Fruit fly (Drosophila melanogaster) whole organism, embryonic: ENCODE measurements around the gene CG14507.

Experiments used
- Adf1 ChIP-seq: fragments of 200-800 bp; sonication (Bioruptor generic); IDR thresholded peaks from 2 replicates; pipeline ENCODE4 v1.3.6; 2022; ENCODE audit warnings: missing biosample characterization, missing genetic modification characterization
- BtbVII ChIP-seq: fragments of 200-800 bp; sonication (Bioruptor generic); optimal IDR thresholded peaks from 3 replicates; lab custom pipeline; 2017; ENCODE audit warnings: missing biosample characterization, mild to moderate bottlenecking, missing genetic modification characterization
- CG10959 ChIP-seq: fragments of 200-800 bp; sonication (Bioruptor generic); IDR thresholded peaks from 2 replicates; pipeline ENCODE4 v1.3.6; 2022; ENCODE audit warnings: missing biosample characterization, missing genetic modification characterization
- CG12659 ChIP-seq: fragments of 200-800 bp; sonication (Bioruptor generic); optimal IDR thresholded peaks from 3 replicates; lab custom pipeline; 2017; ENCODE audit warnings: mild to moderate bottlenecking, missing biosample characterization, missing genetic modification reagents, missing genetic modification characterization
- CG15696 ChIP-seq: fragments of 200-800 bp; sonication (Bioruptor generic); optimal IDR thresholded peaks from 2 replicates; lab custom pipeline; 2019; ENCODE audit warnings: missing biosample characterization, mild to moderate bottlenecking, missing genetic modification characterization, moderate library complexity
- CG16813 ChIP-seq: fragments of 200-800 bp; sonication (Bioruptor generic); IDR thresholded peaks from 3 replicates; pipeline ENCODE4 v1.3.6; 2022; ENCODE audit warnings: missing biosample characterization, missing genetic modification characterization; ENCODE audit not compliant: partially characterized antibody
- CG32532 ChIP-seq: fragments of 200-800 bp; sonication (Bioruptor generic); IDR thresholded peaks from 2 replicates; pipeline ENCODE4 v1.3.6; 2022; ENCODE audit warnings: missing biosample characterization, missing genetic modification characterization
- CG33213 ChIP-seq: fragments of 200-800 bp; sonication (Bioruptor generic); optimal IDR thresholded peaks from 3 replicates; lab custom pipeline; 2016; ENCODE audit warnings: missing biosample characterization, missing genetic modification characterization
- CG34224 ChIP-seq: fragments of 200-800 bp; sonication (Bioruptor generic); IDR thresholded peaks from 3 replicates; pipeline ENCODE4 v1.3.6; 2022; ENCODE audit warnings: missing biosample characterization, missing genetic modification characterization; ENCODE audit not compliant: partially characterized antibody
- CG34376 ChIP-seq: fragments of 200-800 bp; sonication (Bioruptor generic); optimal IDR thresholded peaks from 2 replicates; lab custom pipeline; 2018; ENCODE audit warnings: missing biosample characterization, mild to moderate bottlenecking, missing genetic modification characterization
- CG3726 ChIP-seq: fragments of 200-800 bp; sonication (Bioruptor generic); IDR thresholded peaks from 3 replicates; pipeline ENCODE4, ENCODE4 v1.3.6; 2022; ENCODE audit warnings: missing biosample characterization, missing genetic modification characterization
- CG4730 ChIP-seq: fragments of 200-800 bp; sonication (Bioruptor generic); IDR thresholded peaks from 2 replicates; pipeline ENCODE4 v1.3.6; 2022; ENCODE audit warnings: missing biosample characterization, missing genetic modification characterization
- CG5180 ChIP-seq: fragments of 200-800 bp; sonication (Bioruptor generic); optimal IDR thresholded peaks from 3 replicates; lab custom pipeline; 2017; ENCODE audit warnings: missing biosample characterization, missing genetic modification characterization, mild to moderate bottlenecking, moderate library complexity, missing genetic modification reagents
- CG5245 ChIP-seq: fragments of 200-800 bp; sonication (Bioruptor generic); optimal IDR thresholded peaks from 3 replicates; lab custom pipeline; 2016; ENCODE audit warnings: missing biosample characterization, missing genetic modification characterization
- CG5953 ChIP-seq: fragments of 200-800 bp; sonication (Bioruptor generic); IDR thresholded peaks from 2 replicates; pipeline ENCODE4 v1.3.6; 2022; ENCODE audit warnings: missing biosample characterization, missing genetic modification characterization
- CG6689 ChIP-seq: fragments of 200-800 bp; sonication (Bioruptor generic); IDR thresholded peaks from 2 replicates; pipeline ENCODE4 v1.3.6; 2022; ENCODE audit warnings: missing biosample characterization, missing genetic modification characterization
- CG8359 ChIP-seq: fragments of 200-800 bp; sonication (Bioruptor generic); optimal IDR thresholded peaks from 2 replicates; lab custom pipeline; 2017; ENCODE audit warnings: missing biosample characterization, mild to moderate bottlenecking, missing genetic modification characterization, borderline replicate concordance
- CG9876 ChIP-seq: fragments of 200-800 bp; sonication (Bioruptor generic); optimal IDR thresholded peaks from 2 replicates; lab custom pipeline; 2016; ENCODE audit warnings: missing biosample characterization, missing genetic modification characterization
- Ets65A ChIP-seq: fragments of 200-800 bp; sonication (Bioruptor generic); peaks from one replicate; lab custom pipeline; 2016; ENCODE audit warnings: missing biosample characterization, missing genetic modification characterization
- HmgZ ChIP-seq: fragments of 200-800 bp; sonication (Bioruptor generic); optimal IDR thresholded peaks from 2 replicates; lab custom pipeline; 2018; ENCODE audit warnings: missing biosample characterization, mild to moderate bottlenecking, missing genetic modification characterization
- Hmr ChIP-seq: fragments of 200-800 bp; sonication (Bioruptor generic); optimal IDR thresholded peaks from 3 replicates; lab custom pipeline; 2017; ENCODE audit warnings: mild to moderate bottlenecking, missing biosample characterization, missing genetic modification reagents, missing genetic modification characterization
- Hr39 ChIP-seq: fragments of >200 bp; optimal IDR thresholded peaks from 2 replicates; lab custom pipeline; 2017
- MBD-R2 ChIP-seq: fragments of 200-800 bp; sonication (Bioruptor generic); IDR thresholded peaks from 2 replicates; pipeline ENCODE4 v1.3.6; 2022; ENCODE audit warnings: missing biosample characterization, missing genetic modification characterization
- Med ChIP-seq: fragments of 200-800 bp; sonication (Bioruptor generic); peaks from one replicate; lab custom pipeline; 2016; ENCODE audit warnings: missing biosample characterization, missing genetic modification characterization, mild to moderate bottlenecking, inconsistent platforms, moderate library complexity
- Mrtf ChIP-seq: fragments of 200-800 bp; sonication (Bioruptor generic); IDR thresholded peaks from 3 replicates; pipeline ENCODE4 v1.3.6; 2022; ENCODE audit warnings: missing biosample characterization, missing genetic modification characterization
- Ravus ChIP-seq: fragments of 200-800 bp; sonication (Bioruptor generic); IDR thresholded peaks from 2 replicates; pipeline ENCODE4 v1.3.6; 2022; ENCODE audit warnings: missing biosample characterization, missing genetic modification characterization
- Scr ChIP-seq: fragments of 200-800 bp; sonication (Bioruptor generic); IDR thresholded peaks from 2 replicates; pipeline ENCODE4 v1.3.6; 2022; ENCODE audit warnings: missing biosample characterization, missing genetic modification characterization; ENCODE audit not compliant: partially characterized antibody
- chm ChIP-seq: fragments of 200-800 bp; sonication (Bioruptor generic); IDR thresholded peaks from 2 replicates; pipeline ENCODE4 v1.3.6; 2022; ENCODE audit warnings: missing biosample characterization, missing genetic modification characterization
- corto ChIP-seq: fragments of 200-800 bp; sonication (Bioruptor generic); optimal IDR thresholded peaks from 2 replicates; lab custom pipeline; 2016; ENCODE audit warnings: missing biosample characterization, mild to moderate bottlenecking, missing genetic modification characterization, moderate library complexity
- crp ChIP-seq, 2 experiments: fragments of 200-800 bp; sonication (Bioruptor generic); optimal IDR thresholded peaks; 2 replicates in 1 of 2; 3 replicates in 1 of 2; lab custom pipeline; 2017; ENCODE audit warnings: missing biosample characterization in 2 of 2, missing genetic modification characterization in 2 of 2, mild to moderate bottlenecking in 1 of 2, moderate library complexity in 1 of 2
- dm ChIP-seq: fragments of 200-800 bp; sonication (Bioruptor generic); optimal IDR thresholded peaks from 3 replicates; lab custom pipeline; 2016; ENCODE audit warnings: missing biosample characterization, missing genetic modification characterization
- exex ChIP-seq: fragments of 200-800 bp; sonication (Bioruptor generic); optimal IDR thresholded peaks from 4 replicates; lab custom pipeline; 2018; ENCODE audit warnings: missing biosample characterization, mild to moderate bottlenecking, missing genetic modification characterization, moderate library complexity
- insv ChIP-seq, 2 experiments: fragments of 200-800 bp; sonication (Bioruptor generic); optimal IDR thresholded peaks; 3 replicates each; lab custom pipeline; 2016 to 2018; ENCODE audit warnings: missing biosample characterization in 2 of 2, missing genetic modification characterization in 2 of 2
- kni ChIP-seq: fragments of 200-800 bp; sonication (Bioruptor generic); optimal IDR thresholded peaks from 3 replicates; lab custom pipeline; 2017; ENCODE audit warnings: mild to moderate bottlenecking, missing biosample characterization, missing genetic modification reagents, missing genetic modification characterization
- knrl ChIP-seq: fragments of 200-800 bp; sonication (Bioruptor generic); IDR thresholded peaks from 3 replicates; pipeline ENCODE4 v1.3.6; 2022; ENCODE audit warnings: missing biosample characterization, missing genetic modification characterization; ENCODE audit not compliant: partially characterized antibody
- lmd ChIP-seq: fragments of 200-800 bp; sonication (Bioruptor generic); IDR thresholded peaks from 2 replicates; pipeline ENCODE4 v1.3.6; 2022; ENCODE audit warnings: missing biosample characterization, missing genetic modification characterization
- lola ChIP-seq, 3 experiments: fragments of >200 bp in 2 of 3; fragments of 200-800 bp in 1 of 3; sonication (Bioruptor generic) in 1 of 3; optimal IDR thresholded peaks; 2 replicates each; lab custom pipeline; 2017 to 2019; ENCODE audit warnings: missing biosample characterization in 3 of 3, missing genetic modification characterization in 3 of 3, mild to moderate bottlenecking in 1 of 3, moderate library complexity in 1 of 3
- odd ChIP-seq: fragments of 200-800 bp; sonication (Bioruptor generic); optimal IDR thresholded peaks from 2 replicates; lab custom pipeline; 2017; ENCODE audit warnings: missing biosample characterization, mild to moderate bottlenecking, missing genetic modification characterization
- peb ChIP-seq: fragments of 200-800 bp; sonication (Bioruptor generic); IDR thresholded peaks from 2 replicates; pipeline ENCODE4 v1.3.6; 2022; ENCODE audit warnings: missing biosample characterization, missing genetic modification characterization
- phol ChIP-seq: fragments of 200-800 bp; sonication (Bioruptor generic); optimal IDR thresholded peaks from 3 replicates; lab custom pipeline; 2018; ENCODE audit warnings: missing biosample characterization, mild to moderate bottlenecking, missing genetic modification characterization, moderate library complexity
- slou ChIP-seq: fragments of 200-800 bp; sonication (Bioruptor generic); optimal IDR thresholded peaks from 3 replicates; lab custom pipeline; 2016; ENCODE audit warnings: missing biosample characterization, missing genetic modification characterization
- trh ChIP-seq: fragments of 200-800 bp; sonication (Bioruptor generic); optimal IDR thresholded peaks from 2 replicates; lab custom pipeline; 2016; ENCODE audit warnings: missing biosample characterization, missing genetic modification characterization
- z ChIP-seq: fragments of 200-800 bp; sonication (Bioruptor generic); IDR thresholded peaks from 3 replicates; pipeline ENCODE4 v1.3.6; 2022; ENCODE audit warnings: missing biosample characterization, missing genetic modification characterization

Gene CG14507

DNA sequence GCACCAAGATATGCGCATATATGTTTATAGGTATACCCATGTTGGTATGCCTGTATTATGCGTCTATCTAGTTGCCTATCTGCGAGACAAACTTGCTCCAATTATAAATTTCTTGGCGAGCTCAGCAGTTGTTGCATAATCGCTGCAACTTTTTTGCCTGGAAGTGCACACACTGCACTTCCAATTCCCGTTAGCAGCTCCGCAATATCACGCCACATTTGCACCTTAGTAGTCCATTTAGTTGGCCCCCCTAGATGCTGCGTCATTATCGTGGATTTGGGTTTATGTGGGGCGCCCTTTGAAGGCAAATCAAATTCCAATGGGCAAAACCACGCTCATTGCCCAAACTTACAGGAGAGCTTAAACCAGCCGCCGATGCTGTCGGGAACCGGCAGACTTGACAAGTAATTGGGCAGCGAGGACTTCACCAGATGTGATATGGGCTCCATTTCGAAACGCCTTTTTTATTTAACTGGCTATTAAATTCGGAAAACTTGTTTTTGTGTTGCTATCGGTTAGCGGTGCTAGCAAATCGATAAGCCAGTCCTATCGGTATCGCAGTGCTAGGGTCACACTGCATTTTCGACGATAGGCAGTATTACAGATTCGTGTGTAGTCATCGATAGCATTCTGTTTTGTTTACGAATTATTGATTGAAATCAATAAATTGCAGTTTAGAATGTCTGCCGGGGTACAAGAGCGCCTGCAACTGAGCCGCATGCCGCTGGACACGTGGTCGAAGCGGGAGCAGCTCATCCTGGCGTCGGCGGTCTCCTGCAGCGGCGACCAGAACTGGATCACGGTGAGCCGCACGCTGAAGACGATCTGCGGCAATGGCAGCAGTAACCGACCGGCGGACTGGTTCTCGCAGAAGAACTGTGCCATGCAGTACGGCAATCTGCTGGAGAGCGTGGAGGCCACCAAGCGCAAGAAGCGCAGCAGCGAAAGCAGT is 4.4 kb downstream of the CG14507 start, which contains the start of the genes Cisd2 and Brd8 (continued):
- TF ChIP-seq Scr (GFP tag; lab: Robert Waterston, UW) (peak; percentile 91), CG33213 (GFP tag; lab: Kevin White, UChicago) (peak; percentile 30), HmgZ (peak; percentile 31)
- TF ChIP-seq, all 482 proteins: peak for 100

dm6 chr3R:29221168-29221567 is 6.4 kb downstream of the CG14507 start:
- no peak for TF ChIP-seq lola (GFP tag; optimal IDR thresholded peaks at IDR 0.05; lab: Kevin White, UChicago)
- TF ChIP-seq CG12659 (GFP tag; lab: Kevin White, UChicago), result no peak
- TF ChIP-seq CG16813 (GFP tag; lab: Robert Waterston, UW), result 0 out of 3 replicates have a peak, but pooled peaks have one; percentile 37
- TF ChIP-seq knrl (GFP tag; lab: Robert Waterston, UW), result 0 out of 3 replicates have a peak, but pooled peaks have one; percentile 4
- TF ChIP-seq phol (tag; lab: Kevin White, UChicago), result no peak
- TF ChIP-seq, all 482 proteins: peak for 2

DNA sequence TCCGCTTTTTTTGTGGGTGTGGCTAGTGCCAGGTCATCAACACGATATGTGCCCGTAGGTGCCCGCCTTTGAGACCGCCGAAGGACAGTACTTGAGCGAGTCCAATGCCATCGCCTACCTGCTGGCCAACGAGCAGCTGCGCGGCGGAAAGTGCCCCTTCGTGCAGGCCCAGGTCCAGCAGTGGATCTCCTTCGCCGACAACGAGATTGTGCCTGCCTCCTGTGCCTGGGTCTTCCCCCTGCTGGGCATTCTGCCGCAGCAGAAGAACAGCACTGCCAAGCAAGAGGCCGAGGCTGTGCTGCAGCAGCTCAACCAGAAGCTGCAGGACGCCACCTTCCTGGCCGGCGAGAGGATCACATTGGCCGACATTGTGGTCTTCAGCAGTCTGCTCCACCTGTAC is 6.9 kb downstream of the CG14507 start:
- TF ChIP-seq CG9876 (GFP tag; lab: Kevin White, UChicago) (no peak), trh (GFP tag; lab: Kevin White, UChicago) (no peak), CG34224 (no peak), CG5245 (GFP tag; lab: Kevin White, UChicago) (no peak), dm (GFP tag; lab: Kevin White, UChicago) (no peak), exex (no peak), z (GFP tag; lab: Robert Waterston, UW) (no peak), BtbVII (GFP tag; lab: Kevin White, UChicago) (no peak), Ets65A (GFP tag; lab: Kevin White, UChicago) (peak; percentile 91), CG5180 (GFP tag; lab: Kevin White, UChicago) (no peak), chm (GFP tag; lab: Robert Waterston, UW) (peak; percentile 40; the same call in 1 of the 2 replicates), Med (GFP tag; lab: Kevin White, UChicago) (peak; percentile 71)

DNA sequence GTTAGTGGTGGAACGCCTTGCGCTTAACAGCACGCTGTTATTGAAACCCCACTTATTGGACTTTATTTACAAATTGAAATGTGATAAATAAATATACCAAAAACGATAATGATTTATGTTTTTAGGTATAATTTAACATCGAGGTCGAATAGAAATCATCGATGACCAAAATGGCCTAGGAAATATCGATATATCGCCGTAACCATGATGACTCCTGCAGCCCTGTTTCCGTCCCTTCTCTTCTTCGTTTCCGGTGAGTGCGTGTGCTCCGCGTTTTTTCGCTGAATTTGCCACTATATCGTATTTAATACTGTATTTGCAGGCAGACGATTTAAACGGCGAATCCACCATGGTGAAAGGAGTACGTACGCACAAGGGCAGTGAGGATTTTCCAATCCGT is 7.6 kb downstream of the CG14507 start, which contains the start of gene eEF1gamma:
Gene eEF1gamma (plus strand): TSS at position 225 of the 400 bp plus-strand sequence.
- TF ChIP-seq Ravus (GFP tag; lab: Robert Waterston, UW) (peak; percentile 64), lmd (GFP tag; lab: Robert Waterston, UW) (peak; percentile 89), slou (GFP tag; lab: Kevin White, UChicago) (peak; percentile 91), corto (GFP tag; lab: Kevin White, UChicago) (no peak), Adf1 (GFP tag; lab: Robert Waterston, UW) (peak; percentile 77), Hr39 (no peak), CG4730 (GFP tag; lab: Robert Waterston, UW) (peak; percentile 89), CG32532 (GFP tag; lab: Robert Waterston, UW) (peak; percentile 97), peb (peak; percentile 89), CG6689 (GFP tag; lab: Robert Waterston, UW) (peak; percentile 92), insv (GFP tag; optimal IDR thresholded peaks at IDR 0.05; lab: Kevin White, UChicago) (peak in 1 of 2 experiments; percentile 87), CG10959 (peak; percentile 92), CG15696 (tag; lab: Kevin White, UChicago) (peak; percentile 77), odd (GFP tag; lab: Kevin White, UChicago) (peak; percentile 97), CG5953 (peak; percentile 93), CG3726 (GFP tag; lab: Robert Waterston, UW) (peak; percentile 87), crp (GFP tag; optimal IDR thresholded peaks at IDR 0.05; lab: Kevin White, UChicago) (peak in 1 of 2 experiments; percentile 71), kni (GFP tag; lab: Kevin White, UChicago) (peak; percentile 98), CG34376 (GFP tag; lab: Kevin White, UChicago) (peak; percentile 99), Hmr (peak; percentile 98), MBD-R2 (GFP tag; lab: Robert Waterston, UW) (peak; percentile 85), CG8359 (peak; percentile 92), Mrtf (GFP tag; lab: Robert Waterston, UW) (peak; percentile 86)
